Fruit fly (Drosophila melanogaster): ENCODE results near the gene CG33665.
"Not testable (repeated sequence)": the region's sequence is repeated elsewhere in the genome, so short reads cannot be mapped to it uniquely, and the experiment has no call there.

dm6 chrX:6472278-6472677 lies 6.4 kb downstream of the CG33665 start, which contains the start of gene CG33667:
- TF ChIP-seq CG8478, CTCF (optimal IDR thresholded peaks at IDR 0.05): not testable (repeated sequence)
